Fruit fly (Drosophila melanogaster) whole organism, embryonic: ENCODE measurements around the gene Nf-YA.
A peak's percentile ranks its signal among the peaks of the same experiment; 100 is the strongest.

ENCODE experiments used
- Asciz ChIP-seq: fragments of 200-800 bp; sonication (Bioruptor generic); optimal IDR thresholded peaks from 2 replicates; lab custom pipeline; 2017; ENCODE audit warnings: missing biosample characterization, mild to moderate bottlenecking, missing genetic modification characterization, missing genetic modification reagents
- Bgb ChIP-seq: fragments of 200-800 bp; sonication (Bioruptor generic); IDR thresholded peaks from 2 replicates; pipeline ENCODE4 v1.3.6; 2022; ENCODE audit warnings: missing biosample characterization, missing genetic modification characterization; ENCODE audit not compliant: partially characterized antibody
- CG10366 ChIP-seq: fragments of 200-800 bp; sonication (Bioruptor generic); IDR thresholded peaks from 2 replicates; pipeline ENCODE4 v1.3.6; 2022; ENCODE audit warnings: missing biosample characterization, missing genetic modification characterization
- CG1233 ChIP-seq: fragments of 200-800 bp; sonication (Bioruptor generic); optimal IDR thresholded peaks from 4 replicates; lab custom pipeline; 2018; ENCODE audit warnings: missing biosample characterization, mild to moderate bottlenecking, missing genetic modification characterization
- CG12659 ChIP-seq: fragments of 200-800 bp; sonication (Bioruptor generic); optimal IDR thresholded peaks from 3 replicates; lab custom pipeline; 2017; ENCODE audit warnings: mild to moderate bottlenecking, missing biosample characterization, missing genetic modification reagents, missing genetic modification characterization
- CG13123 ChIP-seq: fragments of 200-800 bp; sonication (Bioruptor generic); optimal IDR thresholded peaks from 2 replicates; lab custom pipeline; 2016; ENCODE audit warnings: missing biosample characterization, missing genetic modification characterization
- CG13624 ChIP-seq: fragments of 200-800 bp; sonication (Bioruptor generic); optimal IDR thresholded peaks from 2 replicates; lab custom pipeline; 2016; ENCODE audit warnings: missing biosample characterization, missing genetic modification characterization
- CG1602 ChIP-seq: fragments of 200-800 bp; sonication (Bioruptor generic); optimal IDR thresholded peaks from 3 replicates; lab custom pipeline; 2016; ENCODE audit warnings: missing biosample characterization, missing genetic modification characterization
- CG16779 ChIP-seq: fragments of 200-800 bp; sonication (Bioruptor generic); IDR thresholded peaks from 2 replicates; pipeline ENCODE4 v1.3.6; 2022; ENCODE audit warnings: missing biosample characterization, missing genetic modification characterization
- CG17186 ChIP-seq: fragments of 200-800 bp; sonication (Bioruptor generic); optimal IDR thresholded peaks from 3 replicates; lab custom pipeline; 2017; ENCODE audit warnings: missing biosample characterization, missing genetic modification reagents, missing genetic modification characterization
- CG17568 ChIP-seq: fragments of 200-800 bp; sonication (Bioruptor generic); optimal IDR thresholded peaks from 2 replicates; lab custom pipeline; 2018; ENCODE audit warnings: missing biosample characterization, mild to moderate bottlenecking, missing genetic modification characterization, moderate library complexity
- CG18262 ChIP-seq: fragments of 200-800 bp; optimal IDR thresholded peaks from 3 replicates; lab custom pipeline; 2019; ENCODE audit warnings: missing biosample characterization, mild to moderate bottlenecking, missing genetic modification characterization, moderate library complexity
- CG18619 ChIP-seq: fragments of 200-800 bp; sonication (Bioruptor generic); optimal IDR thresholded peaks from 3 replicates; lab custom pipeline; 2017; ENCODE audit warnings: missing biosample characterization, mild to moderate bottlenecking, missing genetic modification characterization
- CG3726 ChIP-seq: fragments of 200-800 bp; sonication (Bioruptor generic); IDR thresholded peaks from 3 replicates; pipeline ENCODE4, ENCODE4 v1.3.6; 2022; ENCODE audit warnings: missing biosample characterization, missing genetic modification characterization
- CG6654 ChIP-seq: fragments of 200-800 bp; sonication (Bioruptor generic); optimal IDR thresholded peaks from 2 replicates; lab custom pipeline; 2017; ENCODE audit warnings: missing biosample characterization, mild to moderate bottlenecking, missing genetic modification characterization
- CG6683 ChIP-seq: fragments of 200-800 bp; sonication (Bioruptor generic); optimal IDR thresholded peaks from 2 replicates; lab custom pipeline; 2017; ENCODE audit warnings: missing biosample characterization, mild to moderate bottlenecking, missing genetic modification characterization, missing genetic modification reagents
- CG6689 ChIP-seq: fragments of 200-800 bp; sonication (Bioruptor generic); IDR thresholded peaks from 2 replicates; pipeline ENCODE4 v1.3.6; 2022; ENCODE audit warnings: missing biosample characterization, missing genetic modification characterization
- CG6765 ChIP-seq: fragments of 200-800 bp; sonication (Bioruptor generic); optimal IDR thresholded peaks from 3 replicates; lab custom pipeline; 2017; ENCODE audit warnings: missing biosample characterization, mild to moderate bottlenecking, missing genetic modification characterization
- CG8359 ChIP-seq: fragments of 200-800 bp; sonication (Bioruptor generic); optimal IDR thresholded peaks from 2 replicates; lab custom pipeline; 2017; ENCODE audit warnings: missing biosample characterization, mild to moderate bottlenecking, missing genetic modification characterization, borderline replicate concordance
- CG9437 ChIP-seq: fragments of 200-800 bp; sonication (Bioruptor generic); optimal IDR thresholded peaks from 2 replicates; lab custom pipeline; 2018; ENCODE audit warnings: missing biosample characterization, mild to moderate bottlenecking, missing genetic modification characterization
- CG9932 ChIP-seq: fragments of 200-800 bp; sonication (Bioruptor generic); IDR thresholded peaks from 2 replicates; pipeline ENCODE4 v1.3.6; 2022; ENCODE audit warnings: missing biosample characterization, missing genetic modification characterization
- CHES-1-like ChIP-seq: fragments of 200-800 bp; sonication (Bioruptor generic); optimal IDR thresholded peaks from 2 replicates; lab custom pipeline; 2016; ENCODE audit warnings: missing biosample characterization, missing genetic modification characterization
- Camta ChIP-seq: fragments of 200-800 bp; sonication (Bioruptor generic); optimal IDR thresholded peaks from 2 replicates; lab custom pipeline; 2016; ENCODE audit warnings: missing biosample characterization, missing genetic modification characterization
- D19B ChIP-seq: fragments of 200-800 bp; sonication (Bioruptor generic); optimal IDR thresholded peaks from 2 replicates; lab custom pipeline; 2017; ENCODE audit warnings: missing biosample characterization, mild to moderate bottlenecking, missing genetic modification characterization
- Ets65A ChIP-seq: fragments of 200-800 bp; sonication (Bioruptor generic); peaks from one replicate; lab custom pipeline; 2016; ENCODE audit warnings: missing biosample characterization, missing genetic modification characterization
- Fer1 ChIP-seq: fragments of 200-800 bp; sonication (Bioruptor generic); optimal IDR thresholded peaks from 2 replicates; lab custom pipeline; 2017; ENCODE audit warnings: missing biosample characterization, mild to moderate bottlenecking, missing genetic modification characterization
- HLHmδ ChIP-seq: fragments of 200-800 bp; sonication (Bioruptor generic); optimal IDR thresholded peaks from 2 replicates; lab custom pipeline; 2018; ENCODE audit warnings: missing biosample characterization, mild to moderate bottlenecking, missing genetic modification characterization, moderate library complexity
- Nf-YB ChIP-seq: fragments of 200-800 bp; sonication (Bioruptor generic); optimal IDR thresholded peaks from 3 replicates; lab custom pipeline; 2019; ENCODE audit warnings: missing biosample characterization, mild to moderate bottlenecking, missing genetic modification characterization, moderate library complexity
- NfI ChIP-seq: fragments of 200-800 bp; sonication (Bioruptor generic); optimal IDR thresholded peaks from 3 replicates; lab custom pipeline; 2018; ENCODE audit warnings: missing biosample characterization, mild to moderate bottlenecking, missing genetic modification characterization, moderate library complexity
- Pdp1 ChIP-seq, 2 experiments: fragments of 200-800 bp; sonication (Bioruptor generic); optimal IDR thresholded peaks; 3 replicates each; lab custom pipeline; 2016; ENCODE audit warnings: missing biosample characterization in 2 of 2, missing genetic modification characterization in 2 of 2, mild to moderate bottlenecking in 1 of 2, moderate library complexity in 1 of 2
- az2 ChIP-seq: fragments of 200-800 bp; sonication (Bioruptor generic); optimal IDR thresholded peaks from 3 replicates; lab custom pipeline; 2016; ENCODE audit warnings: missing biosample characterization, missing genetic modification characterization
- bsh ChIP-seq, 2 experiments: fragments of 200-800 bp; sonication (Bioruptor generic); optimal IDR thresholded peaks; 2 replicates each; lab custom pipeline; 2017 to 2018; ENCODE audit warnings: mild to moderate bottlenecking in 2 of 2, missing biosample characterization in 2 of 2, missing genetic modification characterization in 2 of 2, moderate library complexity in 1 of 2
- corto ChIP-seq: fragments of 200-800 bp; sonication (Bioruptor generic); optimal IDR thresholded peaks from 2 replicates; lab custom pipeline; 2016; ENCODE audit warnings: missing biosample characterization, mild to moderate bottlenecking, missing genetic modification characterization, moderate library complexity
- danr ChIP-seq: fragments of 200-800 bp; sonication (Bioruptor generic); IDR thresholded peaks from 2 replicates; pipeline ENCODE4 v1.3.6; 2022; ENCODE audit warnings: missing biosample characterization, missing genetic modification characterization
- fd96Cb ChIP-seq: fragments of 200-800 bp; sonication (Bioruptor generic); optimal IDR thresholded peaks from 2 replicates; lab custom pipeline; 2018; ENCODE audit warnings: missing biosample characterization, mild to moderate bottlenecking, missing genetic modification characterization, moderate library complexity
- grn ChIP-seq: fragments of 200-800 bp; sonication (Bioruptor generic); optimal IDR thresholded peaks from 3 replicates; lab custom pipeline; 2017; ENCODE audit warnings: missing biosample characterization, missing genetic modification characterization
- klu ChIP-seq: fragments of 200-800 bp; sonication (Bioruptor generic); IDR thresholded peaks from 2 replicates; pipeline ENCODE4 v1.3.6; 2022; ENCODE audit warnings: missing biosample characterization, missing genetic modification characterization
- lmd ChIP-seq: fragments of 200-800 bp; sonication (Bioruptor generic); IDR thresholded peaks from 2 replicates; pipeline ENCODE4 v1.3.6; 2022; ENCODE audit warnings: missing biosample characterization, missing genetic modification characterization
- mirr ChIP-seq: fragments of 200-800 bp; sonication (Bioruptor generic); optimal IDR thresholded peaks from 3 replicates; lab custom pipeline; 2018; ENCODE audit warnings: missing biosample characterization, mild to moderate bottlenecking, missing genetic modification characterization
- pan ChIP-seq, 4 experiments: fragments of >200 bp in 3 of 4; fragments of 200-800 bp in 1 of 4; sonication (Bioruptor generic) in 1 of 4; optimal IDR thresholded peaks in 3 of 4; IDR thresholded peaks in 1 of 4; 2 replicates each; pipeline versions ENCODE4 v1.3.6 to Lab custom; 2017 to 2022; ENCODE audit warnings: missing biosample characterization in 2 of 4, missing genetic modification characterization in 2 of 4, mixed read lengths in 1 of 4
- pnt ChIP-seq: fragments of 200-800 bp; sonication (Bioruptor generic); optimal IDR thresholded peaks from 3 replicates; lab custom pipeline; 2016; ENCODE audit warnings: missing biosample characterization, missing genetic modification characterization
- repo ChIP-seq: fragments of 200-800 bp; sonication (Bioruptor generic); optimal IDR thresholded peaks from 2 replicates; lab custom pipeline; 2016; ENCODE audit warnings: missing biosample characterization, missing genetic modification characterization
- row ChIP-seq: fragments of 200-800 bp; sonication (Bioruptor generic); IDR thresholded peaks from 3 replicates; pipeline ENCODE4 v1.3.6; 2022; ENCODE audit warnings: missing biosample characterization, missing genetic modification characterization
- slou ChIP-seq: fragments of 200-800 bp; sonication (Bioruptor generic); optimal IDR thresholded peaks from 3 replicates; lab custom pipeline; 2016; ENCODE audit warnings: missing biosample characterization, missing genetic modification characterization
- so ChIP-seq: fragments of 200-800 bp; sonication (Bioruptor generic); IDR thresholded peaks from 3 replicates; pipeline ENCODE4 v1.3.6; 2022; ENCODE audit warnings: missing biosample characterization, missing genetic modification characterization
- sqz ChIP-seq: fragments of 200-800 bp; sonication (Bioruptor generic); optimal IDR thresholded peaks from 3 replicates; lab custom pipeline; 2018; ENCODE audit warnings: missing biosample characterization, mild to moderate bottlenecking, missing genetic modification characterization
- ssp ChIP-seq: fragments of 200-800 bp; sonication (Bioruptor generic); IDR thresholded peaks from 2 replicates; pipeline ENCODE4 v1.3.6; 2022; ENCODE audit warnings: missing biosample characterization, missing genetic modification characterization
- tgo ChIP-seq: fragments of 200-800 bp; sonication (Bioruptor generic); IDR thresholded peaks from 3 replicates; pipeline ENCODE4 v1.3.6; 2022; ENCODE audit warnings: missing biosample characterization, missing genetic modification characterization
- usp ChIP-seq: fragments of >200 bp; optimal IDR thresholded peaks from 2 replicates; lab custom pipeline; 2017; ENCODE audit warnings: missing biosample characterization, missing genetic modification characterization

Nf-YA gene

dm6 chr3L:9420054-9420818 lies 21.8 kb downstream of the Nf-YA start (continued):
- TF ChIP-seq sqz (GFP tag; lab: Kevin White, UChicago) (no peak), Ets65A (GFP tag; lab: Kevin White, UChicago) (no peak), HLHmδ (GFP tag; lab: Kevin White, UChicago) (no peak), slou (GFP tag; lab: Kevin White, UChicago) (no peak), CG1602 (no peak), CG8359 (GFP tag; lab: Kevin White, UChicago) (no peak), usp (GFP tag; lab: Kevin White, UChicago) (no peak), corto (GFP tag; lab: Kevin White, UChicago) (peak; percentile 82), Camta (GFP tag; lab: Kevin White, UChicago) (peak; percentile 20), klu (GFP tag; lab: Robert Waterston, UW) (no peak), Pdp1 (GFP tag; optimal IDR thresholded peaks at IDR 0.05; lab: Kevin White, UChicago) (no peak), CG16779 (no peak), Asciz (GFP tag; lab: Kevin White, UChicago) (peak; percentile 52), grn (GFP tag; lab: Kevin White, UChicago) (no peak), CG17568 (GFP tag; lab: Kevin White, UChicago) (peak; percentile 29), CG9932 (GFP tag; lab: Robert Waterston, UW) (no peak), ssp (GFP tag; lab: Robert Waterston, UW) (0 out of 2 replicates have a peak, but pooled peaks have one; percentile 16), CG6765 (GFP tag; lab: Kevin White, UChicago) (no peak), Nf-YB (GFP tag; lab: Kevin White, UChicago) (no peak), CG6689 (GFP tag; lab: Robert Waterston, UW) (peak; percentile 65; the same call in 1 of the 2 replicates), danr (no peak), CG6683 (no peak), mirr (GFP tag; lab: Kevin White, UChicago) (no peak), CG12659 (GFP tag; lab: Kevin White, UChicago) (peak; percentile 22), CG6654 (GFP tag; lab: Kevin White, UChicago) (no peak), CG18262 (tag; lab: Kevin White, UChicago) (peak; percentile 56), repo (no peak), tgo (GFP tag; lab: Robert Waterston, UW) (peak; percentile 40; the same call in 2 of the 3 replicates), Fer1 (GFP tag; lab: Kevin White, UChicago) (peak; percentile 21), CG9437 (GFP tag; lab: Kevin White, UChicago) (peak; percentile 24), CG10366 (GFP tag; lab: Robert Waterston, UW) (peak; percentile 40), CG13624 (GFP tag; lab: Kevin White, UChicago) (no peak), CG13123 (GFP tag; lab: Kevin White, UChicago) (no peak), pnt (GFP tag; lab: Kevin White, UChicago) (no peak), so (peak; percentile 68; the same call in 1 of the 3 replicates), CG3726 (GFP tag; lab: Robert Waterston, UW) (no peak), D19B (GFP tag; lab: Kevin White, UChicago) (no peak), az2 (GFP tag; lab: Kevin White, UChicago) (peak; percentile 19), NfI (GFP tag; lab: Kevin White, UChicago) (peak; percentile 51), bsh (GFP tag; optimal IDR thresholded peaks at IDR 0.05; lab: Kevin White, UChicago) (peak; percentile 50 to 86), Bgb (GFP tag; lab: Robert Waterston, UW) (no peak), pan (optimal IDR thresholded peaks at IDR 0.05; lab: Kevin White, UChicago) (no peak), pan (GFP tag; optimal IDR thresholded peaks at IDR 0.05 in 1 of 2, IDR thresholded peaks at IDR 0.05 in 1 of 2) (peak in 1 of 2 experiments; percentile 63), fd96Cb (tag; lab: Kevin White, UChicago) (peak; percentile 39), row (GFP tag; lab: Robert Waterston, UW) (peak; percentile 75), lmd (peak; percentile 41; the same call in 1 of the 2 replicates), CHES-1-like (GFP tag; lab: Kevin White, UChicago) (no peak), CG18619 (GFP tag; lab: Kevin White, UChicago) (peak; percentile 23), CG17186 (GFP tag; lab: Kevin White, UChicago) (no peak), CG1233 (GFP tag; lab: Kevin White, UChicago) (peak; percentile 12)
